Worm (Caenorhabditis elegans) whole organism, early embryonic: Measurements from ENCODE around the gene rpc-1.

Experiments
- B0310.2 ChIP-seq: sonication (generic microtip); optimal IDR thresholded peaks from 2 replicates; lab custom pipeline; 2016; ENCODE audit warnings: mild to moderate bottlenecking, missing genetic modification characterization, missing compliant biosample characterization
- aly-1 ChIP-seq: sonication (generic microtip); optimal IDR thresholded peaks from 2 replicates; lab custom pipeline; 2016; ENCODE audit warnings: missing genetic modification characterization, missing compliant biosample characterization
- ama-1 ChIP-seq: fragments of 150-350 bp; optimal IDR thresholded peaks from 2 replicates; lab custom pipeline; 2014
- ceh-13 ChIP-seq: fragments of 200-800 bp; sonication (Bioruptor generic); optimal IDR thresholded peaks from 2 replicates; lab custom pipeline; 2018; ENCODE audit warnings: mild to moderate bottlenecking, missing genetic modification characterization, missing compliant biosample characterization
- ceh-36 ChIP-seq: sonication (generic microtip); optimal IDR thresholded peaks from 2 replicates; lab custom pipeline; 2016; ENCODE audit warnings: missing genetic modification characterization, inconsistent platforms, missing compliant biosample characterization
- ets-7 ChIP-seq: sonication (generic microtip); optimal IDR thresholded peaks from 2 replicates; lab custom pipeline; 2016; ENCODE audit warnings: missing genotype, missing genetic modification characterization, missing compliant biosample characterization
- scrt-1 ChIP-seq: fragments of 200-800 bp; sonication (Bioruptor generic); IDR thresholded peaks from 2 replicates; pipeline ENCODE4 v1.3.6; 2022; ENCODE audit warnings: missing genetic modification characterization, missing compliant biosample characterization
- tbx-37 ChIP-seq: fragments of 200-800 bp; sonication (Bioruptor generic); conservative IDR thresholded peaks from 2 replicates; pipeline ENCODE4 v1.3.6; 2022; ENCODE audit warnings: missing genetic modification reagents, missing genetic modification characterization, missing compliant biosample characterization
- tra-4 ChIP-seq: sonication (generic microtip); optimal IDR thresholded peaks from 2 replicates; lab custom pipeline; 2017; ENCODE audit warnings: missing genetic modification characterization, missing compliant biosample characterization

- TF ChIP-seq B0310.2 (tag; lab: Kevin White, UChicago) (no peak), ama-1 (lab: Kevin White, UChicago) (no peak), ceh-13 (GFP tag; lab: Kevin White, UChicago) (no peak), tra-4 (tag; lab: Kevin White, UChicago) (no peak), scrt-1 (GFP tag; lab: Robert Waterston, UW) (no peak), aly-1 (tag; lab: Kevin White, UChicago) (no peak), tbx-37 (GFP tag; lab: Robert Waterston, UW) (no peak), ceh-36 (tag; lab: Kevin White, UChicago) (no peak), ets-7 (no peak)
Measured at ce11 chrIV:7205969-7206368, 40.4 kb upstream of the rpc-1 start, which contains the start of gene kcc-1.
